Worm (Caenorhabditis elegans) whole organism, midembryonic: ENCODE results near the gene hyls-1.
A peak's percentile ranks its signal among the peaks of the same experiment; 100 is the strongest.

Source experiments
- T22C8.4 ChIP-seq: fragments of 200-800 bp; sonication (Bioruptor generic); IDR thresholded peaks from 2 replicates; pipeline ENCODE4 v1.3.6; 2022; ENCODE audit warnings: missing genetic modification characterization, missing compliant biosample characterization
- cog-1 ChIP-seq: sonication (generic microtip); optimal IDR thresholded peaks from 2 replicates; lab custom pipeline; 2016; ENCODE audit warnings: missing genetic modification characterization, missing compliant biosample characterization
- flt-1 ChIP-seq: fragments of 200-800 bp; sonication (Bioruptor generic); IDR thresholded peaks from 2 replicates; pipeline ENCODE4 v1.3.6; 2022; ENCODE audit warnings: missing genetic modification characterization, missing compliant biosample characterization
- klf-2 ChIP-seq: fragments of 200-800 bp; sonication (Bioruptor generic); conservative IDR thresholded peaks from 2 replicates; pipeline ENCODE4 v1.3.6; 2022; ENCODE audit warnings: missing genetic modification reagents, missing genetic modification characterization, missing compliant biosample characterization
- med-1 ChIP-seq: sonication (generic microtip); optimal IDR thresholded peaks from 2 replicates; lab custom pipeline; 2017; ENCODE audit warnings: missing genetic modification characterization, mild to moderate bottlenecking, missing compliant biosample characterization, antibody characterized with exemption, missing genetic modification reagents; ENCODE audit not compliant: insufficient read depth
- ref-1 ChIP-seq: fragments of 200-800 bp; sonication (Bioruptor generic); conservative IDR thresholded peaks from 2 replicates; pipeline ENCODE4 v1.3.6; 2022; ENCODE audit warnings: missing genetic modification reagents, missing genetic modification characterization, missing compliant biosample characterization
- tab-1 ChIP-seq: fragments of 200-800 bp; sonication (Bioruptor generic); IDR thresholded peaks from 2 replicates; pipeline ENCODE4 v1.3.6; 2022; ENCODE audit warnings: missing genetic modification characterization, missing compliant biosample characterization
- ztf-23 ChIP-seq: fragments of 200-800 bp; sonication (Bioruptor generic); IDR thresholded peaks from 2 replicates; pipeline ENCODE4 v1.3.6; 2022; ENCODE audit warnings: missing genetic modification reagents, missing genetic modification characterization, missing compliant biosample characterization
- ztf-29 ChIP-seq: fragments of 200-800 bp; sonication (Bioruptor generic); IDR thresholded peaks from 2 replicates; pipeline ENCODE4 v1.3.6; 2022; ENCODE audit warnings: missing genetic modification reagents, missing genetic modification characterization, missing compliant biosample characterization

hyls-1 gene

DNA sequence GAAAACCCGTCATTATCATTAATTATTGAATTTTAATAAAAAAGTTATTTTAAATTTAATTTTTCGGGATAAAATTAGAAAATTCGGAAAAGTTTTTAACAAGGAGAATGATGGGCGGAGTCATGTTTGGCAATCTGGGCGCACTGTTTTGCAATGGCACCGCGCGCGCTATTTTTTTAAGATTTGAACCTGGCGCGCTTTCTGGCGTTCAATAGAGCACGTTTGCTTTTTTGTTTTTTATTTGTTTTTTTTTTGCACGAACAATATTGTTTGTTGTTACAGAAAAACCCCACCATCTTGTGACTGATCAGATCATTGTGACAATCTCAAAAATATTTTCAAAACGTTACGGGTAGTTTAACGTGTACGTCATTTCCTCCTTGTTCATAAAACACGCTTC is at the start of gene hyls-1:
hyls-1 (plus strand) TSS at position 249 of the 400 bp plus-strand sequence.
- TF ChIP-seq tab-1 (GFP tag; lab: Robert Waterston, UW) (no peak), flt-1 (GFP tag; lab: Robert Waterston, UW) (0 out of 2 replicates have a peak, but pooled peaks have one; percentile 45), cog-1 (peak; percentile 78), T22C8.4 (GFP tag; lab: Robert Waterston, UW) (no peak), ref-1 (no peak), ztf-23 (GFP tag; lab: Robert Waterston, UW) (0 out of 2 replicates have a peak, but pooled peaks have one; percentile 56), klf-2 (GFP tag; lab: Robert Waterston, UW) (no peak), ztf-29 (GFP tag; lab: Robert Waterston, UW) (no peak), med-1 (no peak)

DNA sequence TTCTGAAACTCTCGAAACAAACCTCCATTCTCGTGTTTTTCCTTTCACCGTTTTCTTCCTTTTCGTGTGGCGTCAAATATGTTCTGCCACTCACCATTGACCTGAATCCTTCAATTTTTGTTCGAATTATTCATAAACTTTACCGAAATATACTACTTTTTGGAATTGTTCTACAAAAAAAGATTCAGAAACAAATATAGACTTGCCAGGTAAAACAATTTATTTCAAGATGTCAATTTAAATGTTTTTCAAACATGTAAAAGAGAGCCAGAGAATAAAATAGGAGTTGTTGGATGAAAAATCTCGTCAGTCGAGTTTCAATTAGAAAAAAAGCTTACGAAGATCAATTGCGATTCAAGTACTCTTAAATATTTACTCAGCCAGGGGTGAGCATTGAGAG is 43.6 kb upstream of the hyls-1 start, which contains the start of gene F09G2.8:
F09G2.8 (minus strand) TSS at position 101 of the 400 bp plus-strand sequence.
- TF ChIP-seq cog-1 (no peak), T22C8.4 (GFP tag; lab: Robert Waterston, UW) (no peak), tab-1 (GFP tag; lab: Robert Waterston, UW) (no peak), med-1 (no peak), ref-1 (no peak), flt-1 (GFP tag; lab: Robert Waterston, UW) (no peak)

DNA sequence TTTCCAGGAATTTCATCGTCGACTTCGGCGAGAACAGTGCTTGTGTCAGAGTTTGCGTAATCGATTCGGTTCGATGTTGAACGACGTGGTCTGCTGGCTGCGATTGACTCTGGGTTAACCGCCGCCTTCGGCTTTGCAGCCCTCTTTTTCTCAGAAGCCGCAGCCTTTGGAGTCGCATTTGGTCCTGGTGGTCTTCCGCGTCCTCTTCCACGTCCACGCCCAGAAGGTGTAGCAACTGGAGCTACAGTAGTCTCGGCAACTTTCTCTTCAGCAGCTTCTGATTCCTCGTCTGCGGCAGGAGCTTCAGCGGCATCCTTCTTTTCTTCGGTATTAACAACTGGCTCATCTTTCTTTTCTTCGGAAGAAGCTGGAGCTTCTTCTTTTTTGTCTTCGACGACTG is 42.4 kb upstream of the hyls-1 start:
- no peak for TF ChIP-seq ztf-29 (GFP tag; lab: Robert Waterston, UW)
- TF ChIP-seq cog-1 = no peak
- TF ChIP-seq flt-1 (GFP tag; lab: Robert Waterston, UW) = no peak
- no peak for TF ChIP-seq ztf-23 (GFP tag; lab: Robert Waterston, UW)
- TF ChIP-seq klf-2 (GFP tag; lab: Robert Waterston, UW) = no peak
- no peak for TF ChIP-seq tab-1 (GFP tag; lab: Robert Waterston, UW)

- TF ChIP-seq klf-2 (GFP tag; lab: Robert Waterston, UW) (no peak), med-1 (no peak), flt-1 (GFP tag; lab: Robert Waterston, UW) (no peak)
Observed at ce11 chrV:7196037-7196436, 41.1 kb upstream of the hyls-1 start, which contains the start of gene attf-2. TSS of gene attf-2 (minus strand) at chrV:7196137.

DNA sequence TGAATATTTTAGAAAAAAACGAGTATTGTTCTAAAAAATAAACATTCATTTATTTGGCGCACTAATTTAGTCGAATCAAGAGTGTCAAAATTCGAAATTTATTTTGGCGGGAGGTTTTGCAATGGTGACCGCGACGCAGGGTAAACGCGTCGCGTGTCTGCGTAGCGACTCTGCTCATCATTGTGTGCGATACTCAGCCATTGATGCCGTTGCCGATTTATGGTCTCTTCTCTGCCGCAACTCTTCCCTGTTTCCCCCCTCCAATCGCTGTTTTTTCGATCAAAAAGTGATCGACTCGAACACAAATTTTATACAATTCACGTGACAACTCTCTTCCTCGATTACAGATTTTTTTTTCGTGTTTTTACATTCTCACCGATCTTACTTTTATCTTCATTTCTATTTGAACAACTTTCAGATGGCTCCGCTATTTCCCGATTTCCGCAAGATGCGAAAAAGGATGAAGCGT is 40.6 kb upstream of the hyls-1 start, which contains the start of gene F09G2.2:
F09G2.2 (plus strand) TSS at position 419 of the 469 bp plus-strand sequence.
- TF ChIP-seq tab-1 (GFP tag; lab: Robert Waterston, UW) (no peak), T22C8.4 (GFP tag; lab: Robert Waterston, UW) (no peak), flt-1 (GFP tag; lab: Robert Waterston, UW) (peak; percentile 72), cog-1 (peak; percentile 43), ztf-29 (GFP tag; lab: Robert Waterston, UW) (no peak)

DNA sequence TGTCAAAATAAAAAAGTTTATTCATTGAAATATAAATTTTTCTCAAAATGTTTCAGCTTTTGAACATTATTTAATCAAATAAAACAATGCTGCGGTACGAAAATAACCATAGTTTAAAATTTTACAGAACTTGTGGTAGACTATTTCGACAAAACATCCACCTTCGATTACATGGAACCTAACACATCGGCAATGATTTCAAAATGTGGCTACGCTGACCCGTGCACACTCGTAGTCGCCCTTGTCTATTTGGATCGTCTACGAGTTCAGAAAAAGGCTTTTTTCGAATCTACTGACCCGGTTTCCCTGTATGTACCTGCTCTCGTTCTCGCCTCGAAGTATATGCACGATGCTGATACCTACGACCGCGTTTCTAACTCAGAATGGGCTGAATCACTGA is 40.1 kb upstream of the hyls-1 start:
- no peak for TF ChIP-seq flt-1 (GFP tag; lab: Robert Waterston, UW)
- no peak for TF ChIP-seq tab-1 (GFP tag; lab: Robert Waterston, UW)
- no peak for TF ChIP-seq ref-1
- TF ChIP-seq klf-2 (GFP tag; lab: Robert Waterston, UW) = no peak

ce11 chrV:7198403-7198802 is 38.8 kb upstream of the hyls-1 start:
- no peak for TF ChIP-seq ztf-29 (GFP tag; lab: Robert Waterston, UW)
- TF ChIP-seq tab-1 (GFP tag; lab: Robert Waterston, UW) = no peak
- TF ChIP-seq klf-2 (GFP tag; lab: Robert Waterston, UW) = no peak
- TF ChIP-seq flt-1 (GFP tag; lab: Robert Waterston, UW) = no peak
- no peak for TF ChIP-seq med-1
- TF ChIP-seq T22C8.4 (GFP tag; lab: Robert Waterston, UW) = no peak
- no peak for TF ChIP-seq cog-1
- TF ChIP-seq ref-1 = no peak
- no peak for TF ChIP-seq ztf-23 (GFP tag; lab: Robert Waterston, UW)

ce11 chrV:7199077-7199476 is 38.1 kb upstream of the hyls-1 start:
- no peak for TF ChIP-seq T22C8.4 (GFP tag; lab: Robert Waterston, UW)
- TF ChIP-seq ztf-23 (GFP tag; lab: Robert Waterston, UW) = no peak
- no peak for TF ChIP-seq tab-1 (GFP tag; lab: Robert Waterston, UW)
- no peak for TF ChIP-seq cog-1
- no peak for TF ChIP-seq klf-2 (GFP tag; lab: Robert Waterston, UW)
- no peak for TF ChIP-seq ztf-29 (GFP tag; lab: Robert Waterston, UW)
- no peak for TF ChIP-seq ref-1
- TF ChIP-seq med-1 = no peak
- no peak for TF ChIP-seq flt-1 (GFP tag; lab: Robert Waterston, UW)

DNA sequence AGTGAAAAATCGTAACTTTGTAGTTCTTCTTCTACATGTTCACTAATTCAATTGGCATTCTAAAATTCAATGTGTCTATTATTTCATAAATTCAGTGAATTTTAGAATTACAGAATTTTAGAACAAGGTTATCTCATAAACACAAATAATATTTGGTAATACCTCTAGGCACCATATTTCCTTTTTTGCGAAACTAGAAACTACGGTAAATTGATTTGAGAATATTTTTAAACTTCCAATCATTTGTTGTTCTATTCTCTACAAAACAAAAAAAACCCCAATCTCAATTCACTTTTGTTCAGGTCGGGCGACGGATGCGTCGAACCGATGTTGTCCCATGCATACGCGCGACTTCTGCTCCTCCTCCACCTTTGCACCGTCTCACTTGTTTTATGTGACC is 37.2 kb upstream of the hyls-1 start, which contains the start of gene F09G2.1:
F09G2.1 (plus strand) TSS at position 301 of the 400 bp plus-strand sequence.
- TF ChIP-seq T22C8.4 (GFP tag; lab: Robert Waterston, UW) (no peak), flt-1 (GFP tag; lab: Robert Waterston, UW) (no peak), tab-1 (GFP tag; lab: Robert Waterston, UW) (no peak), med-1 (no peak)

DNA sequence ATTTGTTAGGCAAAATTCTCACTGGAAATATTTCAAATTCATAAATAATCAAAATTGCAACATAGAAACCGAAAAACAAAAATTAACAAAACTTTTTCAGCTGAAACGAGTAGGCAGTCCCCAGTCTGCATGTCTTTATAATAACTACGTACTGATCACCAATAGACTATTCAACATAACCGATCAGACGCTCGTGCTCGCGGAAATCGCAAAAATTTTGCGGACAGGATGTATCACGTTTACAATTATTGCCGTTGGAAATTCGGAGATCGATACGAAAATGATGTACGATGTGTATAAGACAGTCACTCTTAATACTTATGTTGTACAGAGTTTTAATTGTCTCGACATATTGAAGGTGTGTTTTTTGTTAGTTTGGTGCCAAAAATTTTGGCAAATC is 35.8 kb upstream of the hyls-1 start:
- TF ChIP-seq flt-1 (GFP tag; lab: Robert Waterston, UW) (no peak), med-1 (no peak), klf-2 (GFP tag; lab: Robert Waterston, UW) (no peak), tab-1 (GFP tag; lab: Robert Waterston, UW) (no peak), cog-1 (no peak), ztf-23 (GFP tag; lab: Robert Waterston, UW) (no peak), ztf-29 (GFP tag; lab: Robert Waterston, UW) (no peak), T22C8.4 (GFP tag; lab: Robert Waterston, UW) (no peak)

DNA sequence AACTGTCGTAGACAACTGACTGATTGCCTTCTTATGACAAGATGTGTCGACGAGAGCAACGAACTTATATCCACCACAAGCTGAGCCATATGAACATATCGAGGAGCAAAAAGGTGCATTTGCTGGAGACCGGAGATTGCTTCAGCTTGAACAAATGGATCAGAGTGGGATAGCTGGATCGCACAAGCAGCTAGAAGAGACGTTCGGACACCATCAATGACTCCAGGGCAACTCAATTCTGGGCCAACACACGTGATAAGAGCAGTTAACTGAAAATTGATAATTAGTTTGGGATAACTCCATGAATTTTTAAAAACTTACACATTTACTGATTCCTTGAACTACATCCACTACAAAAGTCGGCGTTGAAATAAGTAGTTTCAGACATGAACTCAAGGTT is 28.2 kb upstream of the hyls-1 start:
- TF ChIP-seq cog-1 = no peak
- TF ChIP-seq klf-2 (GFP tag; lab: Robert Waterston, UW) = no peak
- TF ChIP-seq tab-1 (GFP tag; lab: Robert Waterston, UW) = no peak
- TF ChIP-seq T22C8.4 (GFP tag; lab: Robert Waterston, UW) = no peak
- TF ChIP-seq flt-1 (GFP tag; lab: Robert Waterston, UW) = no peak
- TF ChIP-seq ztf-23 (GFP tag; lab: Robert Waterston, UW) = no peak
- no peak for TF ChIP-seq ref-1
- no peak for TF ChIP-seq med-1
- no peak for TF ChIP-seq ztf-29 (GFP tag; lab: Robert Waterston, UW)
